Worm (Caenorhabditis elegans) whole organism, young adult: ENCODE data around the gene F41E6.8.

Experiments used
- F10E7.11 ChIP-seq: sonication (generic microtip); optimal IDR thresholded peaks from 2 replicates; lab custom pipeline; 2017; ENCODE audit warnings: mild to moderate bottlenecking, missing genetic modification characterization, moderate library complexity, missing compliant biosample characterization
- F57A8.1 ChIP-seq: fragments of 200-800 bp; sonication (Bioruptor generic); optimal IDR thresholded peaks from 2 replicates; lab custom pipeline; 2018; ENCODE audit warnings: mild to moderate bottlenecking, missing genetic modification characterization, moderate library complexity, missing compliant biosample characterization
- pha-4 ChIP-seq: fragments of 150-350 bp; sonication (generic microtip); optimal IDR thresholded peaks from 2 replicates; lab custom pipeline; 2014; ENCODE audit warnings: missing biosample characterization, missing genetic modification reagents, missing genetic modification characterization

DNA sequence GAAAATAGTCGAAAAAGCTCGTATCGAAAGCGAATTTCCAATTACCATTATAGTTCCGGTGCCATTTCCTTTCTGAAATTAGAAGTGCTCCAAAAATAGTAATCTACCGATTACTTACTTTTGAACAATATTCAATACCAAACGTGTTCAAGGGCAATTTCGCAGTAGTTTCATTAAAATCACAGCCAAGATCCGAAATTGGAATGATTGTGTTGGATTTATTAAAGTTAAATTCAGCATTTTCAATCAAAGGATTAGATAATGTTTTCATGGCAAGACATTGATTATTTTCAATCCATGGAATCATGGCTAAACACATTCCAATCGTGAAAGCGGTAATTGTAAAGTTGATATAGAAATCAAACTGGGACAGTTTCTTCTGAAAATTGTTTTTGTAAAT lies 31.5 kb upstream of the F41E6.8 start:
- TF ChIP-seq F57A8.1 (GFP tag; lab: Kevin White, UChicago) (no peak), F10E7.11 (tag; lab: Kevin White, UChicago) (no peak), pha-4 (tag; lab: Kevin White, UChicago) (no peak)
